Worm (Caenorhabditis elegans) whole organism, dauer: ENCODE measurements around the gene gly-9.

Experiments
- unc-62 ChIP-seq: sonication (generic microtip); optimal IDR thresholded peaks from 2 replicates; lab custom pipeline; 2017; ENCODE audit warnings: missing biosample characterization, missing genetic modification reagents, missing genetic modification characterization

The gly-9 gene

DNA sequence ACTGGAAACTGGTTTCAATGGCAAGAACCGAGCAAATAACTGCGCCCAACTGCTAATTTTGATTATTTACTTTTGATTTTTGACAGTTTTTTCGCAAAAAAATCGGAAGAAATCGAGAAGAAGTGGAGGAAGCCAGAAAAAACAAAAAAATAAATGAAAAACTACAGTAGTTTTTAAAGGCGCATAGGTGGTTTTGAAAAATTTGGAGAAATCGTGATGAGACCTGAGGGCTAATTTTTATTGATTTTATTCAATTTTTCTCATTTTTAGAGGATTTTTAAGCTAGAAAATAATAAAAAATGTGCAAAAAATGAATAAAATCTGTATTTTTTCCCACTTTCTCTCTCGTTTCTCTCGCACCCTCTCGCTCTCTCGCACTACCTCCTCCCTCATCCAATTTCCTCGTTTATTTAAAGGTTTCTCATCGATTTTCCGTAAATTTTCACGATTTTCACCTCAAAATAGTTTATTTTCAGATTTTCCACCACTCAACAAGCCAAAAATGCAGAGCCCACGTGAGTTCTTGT lies 15.7 kb downstream of the gly-9 start, which contains the start of gene Y47D3A.20:
TSS of gene Y47D3A.20 (plus strand) at position 477 of the 527 bp plus-strand sequence.
- TF ChIP-seq unc-62 (GFP tag; lab: Kevin White, UChicago) = no peak

DNA sequence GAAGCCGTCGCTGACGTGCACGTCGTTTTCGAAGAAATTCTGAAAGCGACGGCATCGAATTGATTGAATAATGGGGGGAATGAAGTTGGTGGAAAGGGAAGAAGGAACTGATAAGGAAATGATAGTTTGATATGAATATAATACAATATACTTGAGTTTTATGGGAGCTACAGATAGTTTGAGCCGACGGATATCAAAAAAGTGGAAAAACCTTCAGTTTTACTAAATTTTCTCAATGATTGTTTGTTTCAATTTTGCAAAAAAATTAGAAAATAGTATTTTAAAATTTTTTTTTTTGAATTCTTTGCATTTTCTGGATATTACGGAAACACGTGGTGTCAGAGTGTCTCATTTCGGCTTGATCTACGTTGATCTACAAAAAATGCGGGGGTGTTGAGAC lies 19.6 kb downstream of the gly-9 start, which contains the start of gene obr-1:
TSS of gene obr-1 (minus strand) at position 101 of the 400 bp plus-strand sequence.
- TF ChIP-seq unc-62 (GFP tag; lab: Kevin White, UChicago) = no peak

DNA sequence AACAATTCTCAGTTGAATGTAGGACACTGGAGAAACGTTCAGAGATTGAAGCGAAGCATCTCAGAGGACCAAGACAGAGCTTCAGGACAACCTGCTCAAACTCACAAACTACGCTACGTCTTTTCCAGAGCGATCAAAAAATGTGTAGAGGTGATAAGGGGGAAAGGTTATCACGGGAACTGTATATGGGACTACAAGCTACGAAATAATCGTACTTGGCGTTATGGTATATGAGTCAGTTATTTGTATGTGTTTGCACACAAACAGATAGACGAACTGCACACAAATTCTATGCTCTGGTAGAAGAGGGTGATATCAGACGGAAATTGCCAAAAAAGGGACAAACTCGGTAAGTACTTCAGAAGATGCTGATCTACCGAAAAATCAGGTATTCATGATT lies 21.2 kb downstream of the gly-9 start:
- no peak for TF ChIP-seq unc-62 (GFP tag; lab: Kevin White, UChicago)

DNA sequence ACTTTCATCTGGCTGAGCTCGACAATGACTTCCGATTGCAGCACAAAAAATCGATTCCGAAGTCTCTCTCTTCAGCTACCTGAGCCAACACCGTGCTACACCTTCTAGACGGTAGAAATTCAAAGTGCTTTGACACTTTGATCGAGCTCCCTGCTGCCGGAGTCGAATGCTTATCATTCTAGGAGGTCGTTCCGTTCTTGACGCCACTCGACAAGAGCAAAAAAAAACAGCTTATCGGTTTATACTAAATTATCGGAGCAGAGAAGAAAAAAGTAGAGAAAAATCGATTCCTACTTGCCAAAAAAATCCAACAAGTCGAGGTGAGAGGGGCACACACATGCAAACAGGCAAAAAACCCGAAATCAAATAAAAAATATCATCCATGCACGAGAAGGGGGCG lies 21.8 kb downstream of the gly-9 start:
- no peak for TF ChIP-seq unc-62 (GFP tag; lab: Kevin White, UChicago)

DNA sequence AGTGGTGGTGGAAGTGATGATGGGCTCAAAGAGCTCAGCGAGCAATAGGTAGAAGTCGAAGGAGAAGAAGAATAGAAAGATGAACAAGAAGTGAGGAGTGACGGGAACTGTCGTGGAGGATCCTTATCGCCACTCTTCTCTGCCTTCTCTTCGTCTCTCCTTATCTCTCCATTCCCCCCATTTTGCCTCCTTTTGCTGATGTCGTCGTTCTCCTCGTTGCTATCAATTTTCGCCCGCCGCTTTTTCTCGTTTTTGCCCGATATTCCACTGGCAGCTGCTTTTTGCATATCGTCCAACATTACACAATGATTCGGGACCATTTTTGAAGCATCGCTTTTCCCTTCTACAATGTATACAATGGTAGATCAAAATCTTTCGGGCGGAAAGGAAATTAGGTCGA lies 23.0 kb downstream of the gly-9 start:
- TF ChIP-seq unc-62 (GFP tag; lab: Kevin White, UChicago) = no peak

DNA sequence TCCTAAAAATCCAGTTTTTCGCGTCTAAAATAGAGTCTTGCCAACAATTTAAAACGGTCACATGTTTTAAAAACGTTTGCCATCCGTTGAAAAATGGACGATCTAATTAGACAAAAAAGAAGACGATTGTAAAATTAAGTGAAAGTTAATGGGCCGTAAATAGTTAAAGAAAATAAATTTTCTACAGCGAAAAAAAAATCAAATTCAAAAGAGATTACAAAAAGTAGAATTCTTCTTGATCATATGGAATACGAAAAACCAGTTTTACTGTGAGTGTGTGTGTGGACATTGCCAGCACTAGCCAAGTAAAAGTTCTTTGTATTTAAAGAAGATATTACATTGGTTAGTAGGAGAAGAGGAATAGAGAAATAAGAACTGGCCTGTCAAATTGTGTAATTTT lies 28.3 kb downstream of the gly-9 start:
- no peak for TF ChIP-seq unc-62 (GFP tag; lab: Kevin White, UChicago)

DNA sequence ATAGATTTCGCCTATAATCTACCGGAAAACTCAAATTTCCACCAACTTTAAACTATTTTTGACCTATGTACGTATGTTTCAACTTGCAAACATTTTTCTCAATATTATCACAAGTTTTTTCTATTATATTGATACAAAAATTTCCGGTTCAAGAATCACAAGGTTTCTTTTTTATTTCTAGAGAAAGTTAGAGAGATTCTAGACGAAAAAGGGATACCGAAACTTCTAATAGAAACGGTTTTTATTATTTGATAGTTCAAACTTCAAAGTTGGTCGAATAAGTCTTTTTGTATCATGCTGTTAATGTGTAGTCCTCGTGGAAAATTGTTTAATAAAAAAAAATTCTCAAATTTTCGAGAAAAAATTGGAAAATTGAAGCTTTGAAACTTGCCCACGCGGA lies 35.3 kb downstream of the gly-9 start:
- no peak for TF ChIP-seq unc-62 (GFP tag; lab: Kevin White, UChicago)

DNA sequence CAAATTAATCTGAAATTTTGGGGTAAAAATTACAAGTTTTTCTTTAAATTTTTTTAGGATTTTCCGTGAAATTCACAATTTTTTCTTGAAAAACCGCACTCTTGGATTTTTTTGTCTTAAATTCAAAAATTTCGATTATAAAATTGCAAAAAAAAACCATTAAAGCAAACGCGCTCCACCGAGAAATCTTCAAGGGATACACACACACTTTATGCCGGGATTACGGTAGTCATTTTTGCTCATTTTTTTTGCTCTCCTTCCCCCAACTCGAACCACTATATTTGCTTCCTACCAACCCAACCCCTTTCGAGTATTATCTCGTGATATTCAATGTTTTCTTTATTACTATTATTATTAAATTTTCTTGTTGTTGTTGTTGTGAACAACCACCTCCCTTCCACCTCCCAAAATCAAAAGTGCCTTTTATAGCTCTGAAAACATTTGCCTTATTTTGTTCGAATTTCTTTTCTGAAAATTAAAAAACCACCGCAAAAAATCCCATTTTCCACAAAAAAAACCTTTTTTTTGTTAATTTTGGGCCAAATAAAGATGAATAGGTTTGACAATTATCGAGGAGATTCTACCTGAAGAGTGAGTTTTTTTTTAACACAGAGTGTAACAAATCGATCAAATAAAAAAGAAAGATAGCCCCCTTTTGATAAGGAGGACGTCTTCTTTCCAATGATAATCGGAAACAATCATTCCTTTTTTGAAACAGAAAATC lies 38.5 kb downstream of the gly-9 start, which contains the start of gene Y47D3A.32:
TSS of gene Y47D3A.32 (plus strand) at position 674 of the 724 bp plus-strand sequence.
- no peak for TF ChIP-seq unc-62 (GFP tag; lab: Kevin White, UChicago)

DNA sequence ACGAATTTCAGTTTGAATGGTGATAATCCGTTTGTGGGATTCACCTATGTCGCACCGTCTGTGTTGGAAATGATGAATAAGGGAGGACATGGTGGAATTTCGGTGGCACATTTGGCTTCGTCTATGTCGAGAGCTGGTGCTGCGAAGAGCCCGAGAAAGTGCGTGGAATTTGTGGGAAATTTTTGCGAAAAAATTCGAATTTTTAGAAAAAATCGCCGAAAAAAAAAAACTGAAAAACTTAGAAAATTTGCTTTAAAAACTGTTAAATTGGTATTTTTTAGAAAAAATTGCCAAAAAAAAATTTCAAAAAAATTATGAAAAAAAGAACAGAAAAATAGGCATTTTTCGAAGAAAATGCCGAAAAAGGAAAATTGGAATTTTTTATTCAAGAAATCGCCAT lies 41.5 kb downstream of the gly-9 start:
- no peak for TF ChIP-seq unc-62 (GFP tag; lab: Kevin White, UChicago)

DNA sequence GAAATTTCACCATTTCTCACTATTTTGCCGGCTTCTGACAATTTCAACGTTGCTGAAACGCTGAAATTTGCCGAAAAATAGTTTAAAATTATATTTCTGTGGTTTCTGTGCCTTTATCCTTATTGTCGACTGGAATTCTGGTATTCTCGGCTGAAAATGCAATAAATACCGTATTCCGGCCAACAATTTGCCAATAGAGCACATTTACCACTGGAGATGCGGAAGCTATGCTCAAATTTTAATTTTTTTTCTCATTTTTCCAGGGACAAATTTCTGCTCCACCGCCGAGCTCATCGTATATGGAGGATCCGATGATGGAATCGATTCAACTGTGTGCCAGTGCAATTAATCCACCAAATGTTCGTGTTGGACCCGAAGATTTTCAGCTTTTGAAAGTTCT lies 43.8 kb downstream of the gly-9 start:
- no peak for TF ChIP-seq unc-62 (GFP tag; lab: Kevin White, UChicago)

DNA sequence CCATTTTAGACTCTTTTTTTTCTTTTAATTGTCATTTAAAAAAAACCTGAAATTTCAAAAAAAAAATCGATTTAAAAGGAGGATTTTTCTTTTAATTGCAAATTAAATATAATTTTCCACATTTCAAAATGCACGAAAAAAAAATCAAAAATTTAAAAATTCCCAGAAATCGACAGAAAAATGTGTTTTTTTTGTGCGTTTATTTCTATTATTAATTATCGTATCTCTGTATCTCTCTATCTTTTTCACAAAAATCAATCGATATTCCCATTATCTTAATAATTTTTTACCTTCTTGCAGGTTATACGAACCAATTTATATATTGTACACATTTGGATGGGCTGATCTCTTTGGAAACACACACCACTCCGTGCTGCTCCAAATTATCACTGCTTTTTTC lies 45.6 kb downstream of the gly-9 start, which contains the start of gene rsks-1:
TSS of gene rsks-1 (plus strand) at position 301 of the 400 bp plus-strand sequence.
- no peak for TF ChIP-seq unc-62 (GFP tag; lab: Kevin White, UChicago)

DNA sequence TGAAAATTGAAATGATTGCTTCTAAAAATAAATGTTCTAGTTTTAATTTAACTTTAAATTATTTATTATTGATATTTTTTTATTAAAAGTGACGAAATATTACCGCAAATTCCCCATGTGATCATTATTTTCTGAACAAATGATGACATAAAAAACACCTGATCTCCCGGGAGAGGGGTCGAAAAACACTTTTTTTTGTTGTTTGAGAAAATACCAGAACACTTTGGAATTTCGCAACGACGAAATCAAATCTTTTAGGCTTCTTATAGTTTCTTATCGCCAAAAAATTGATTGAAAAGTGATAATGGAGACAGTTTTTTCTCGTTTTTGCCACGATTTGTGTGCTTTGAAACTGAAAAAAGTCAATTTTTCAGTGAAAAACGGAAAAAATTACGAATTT lies 46.0 kb downstream of the gly-9 start:
- TF ChIP-seq unc-62 (GFP tag; lab: Kevin White, UChicago) = no peak

DNA sequence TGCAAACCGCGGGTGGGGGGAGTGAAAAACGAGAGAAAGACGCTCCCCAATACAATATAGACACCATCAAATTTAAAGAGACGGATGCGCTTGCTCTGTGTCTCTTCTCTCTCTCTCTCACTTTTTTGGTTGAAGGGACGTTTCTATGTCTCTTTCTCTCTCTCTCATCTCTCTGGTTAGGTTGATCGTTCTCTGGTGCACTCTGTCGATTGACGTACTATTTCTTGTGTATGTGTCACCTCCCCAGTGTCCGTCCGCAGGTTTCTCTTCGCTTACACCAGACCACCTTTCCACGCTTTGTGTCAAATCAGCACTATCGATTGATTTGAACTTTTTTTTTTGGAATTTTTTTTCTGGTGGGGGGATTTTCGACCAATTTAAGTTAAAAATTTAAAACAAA lies 47.0 kb downstream of the gly-9 start:
- TF ChIP-seq unc-62 (GFP tag; lab: Kevin White, UChicago) = no peak

DNA sequence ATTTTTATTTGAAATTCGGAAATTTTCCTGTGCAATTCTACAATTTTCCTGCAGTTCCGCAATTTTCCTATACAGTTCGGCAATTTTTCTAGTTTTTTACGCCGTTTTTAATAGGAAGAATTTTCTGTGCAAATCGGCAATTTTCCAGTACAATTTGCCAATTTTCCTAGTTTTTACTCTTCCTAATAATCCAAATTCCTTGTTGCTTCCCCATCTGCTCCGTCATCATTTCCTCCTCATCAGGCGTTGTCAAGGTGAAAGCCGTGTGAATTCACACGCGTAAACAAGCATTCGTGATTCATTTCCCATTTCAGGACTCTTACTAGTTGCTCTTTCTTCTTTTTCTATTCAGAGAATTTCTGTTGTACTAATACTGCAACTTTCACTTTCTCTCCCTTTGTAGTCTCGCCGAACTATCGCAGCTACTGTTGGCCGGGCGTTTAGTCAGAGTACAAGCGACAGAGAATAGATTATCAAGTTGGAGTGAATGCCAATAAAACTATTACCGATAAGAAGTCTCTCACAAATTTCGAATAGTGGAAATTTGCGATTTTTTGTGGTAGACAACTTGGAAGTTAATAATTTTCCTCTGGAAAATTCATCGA lies 48.7 kb downstream of the gly-9 start:
- no peak for TF ChIP-seq unc-62 (GFP tag; lab: Kevin White, UChicago)

DNA sequence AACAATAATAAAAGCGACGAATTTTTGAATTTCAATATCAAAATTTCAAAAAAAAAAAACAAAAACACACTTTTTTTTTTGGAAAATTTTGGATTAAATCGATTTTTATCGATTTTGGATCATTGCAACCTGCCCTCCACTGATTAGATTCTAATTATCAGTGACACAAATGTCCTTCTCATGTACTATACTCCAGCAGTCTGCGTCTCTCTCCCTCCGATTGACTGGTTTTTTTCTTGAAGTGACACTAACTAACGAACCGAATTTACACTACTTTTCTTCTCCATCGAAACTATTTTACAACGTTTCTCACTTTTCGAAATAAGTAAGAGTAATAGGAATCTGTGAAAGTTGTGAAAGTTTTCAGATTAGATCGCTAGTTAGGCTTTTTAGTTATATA lies 49.6 kb downstream of the gly-9 start:
- TF ChIP-seq unc-62 (GFP tag; lab: Kevin White, UChicago) = no peak

DNA sequence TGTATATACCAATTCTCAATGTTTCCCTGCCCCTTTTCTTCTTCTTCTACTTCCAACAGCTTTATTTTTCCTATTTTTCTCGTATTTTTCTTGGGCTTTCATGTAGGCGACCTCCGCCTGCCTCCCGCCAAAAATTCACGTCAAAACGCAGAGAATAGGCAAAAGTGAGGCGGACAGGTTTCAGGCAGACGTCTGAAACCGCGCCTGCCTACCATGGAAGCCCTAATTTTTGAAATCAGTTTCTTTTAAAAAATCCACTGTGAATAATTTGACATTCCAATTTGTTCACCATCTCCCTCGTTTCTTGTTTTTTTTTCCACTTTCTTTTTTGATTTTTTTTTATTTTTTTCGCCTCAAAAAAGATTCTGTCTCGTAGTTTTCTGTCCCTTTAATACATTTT lies 51.6 kb downstream of the gly-9 start:
- no peak for TF ChIP-seq unc-62 (GFP tag; lab: Kevin White, UChicago)

DNA sequence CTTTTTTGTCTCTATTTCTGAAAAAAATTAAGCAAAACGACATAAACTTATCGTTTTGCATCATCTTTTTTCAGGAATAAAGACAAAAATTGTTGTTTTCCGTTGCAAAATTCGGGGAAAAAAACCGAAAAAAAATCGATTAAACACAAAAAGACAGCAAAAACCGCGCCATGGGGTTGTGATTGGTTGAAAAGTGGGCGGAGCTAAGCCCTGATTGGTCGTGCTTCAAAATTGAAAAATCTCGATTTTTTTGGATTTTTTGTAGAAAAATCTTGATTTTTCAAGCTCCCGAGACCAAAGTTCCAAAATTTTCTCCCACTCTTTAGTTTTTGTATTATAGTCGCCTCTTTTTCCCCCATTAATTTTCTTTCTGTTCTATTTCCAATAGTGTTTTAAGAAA lies 52.1 kb downstream of the gly-9 start:
- no peak for TF ChIP-seq unc-62 (GFP tag; lab: Kevin White, UChicago)
